Worm (Caenorhabditis elegans) whole organism, L4/young adult: Measurements from ENCODE around the gene F45G2.7.
"Not testable (repeated sequence)": the region's sequence is repeated elsewhere in the genome, so short reads cannot be mapped to it uniquely, and the experiment has no call there.

ENCODE experiments used
- W03F9.2 ChIP-seq: fragments of 150-350 bp; optimal IDR thresholded peaks from 2 replicates; lab custom pipeline; 2014; ENCODE audit warnings: missing biosample characterization, missing genetic modification characterization
- dao-5 ChIP-seq: sonication (generic microtip); optimal IDR thresholded peaks from 2 replicates; lab custom pipeline; 2016; ENCODE audit warnings: missing genotype, missing genetic modification characterization, moderate library complexity, missing compliant biosample characterization
- him-1 ChIP-seq: sonication (generic microtip); optimal IDR thresholded peaks from 2 replicates; lab custom pipeline; 2016; ENCODE audit warnings: missing genotype, missing genetic modification reagents, missing genetic modification characterization, missing compliant biosample characterization

Gene F45G2.7

ce11 chrIII:13404418-13404817, 29.9 kb downstream of the F45G2.7 start, which contains the start of gene ttr-52:
TSS of gene ttr-52 (plus strand) at chrIII:13404718.
- TF ChIP-seq dao-5 (tag; lab: Kevin White, UChicago) = no peak

DNA sequence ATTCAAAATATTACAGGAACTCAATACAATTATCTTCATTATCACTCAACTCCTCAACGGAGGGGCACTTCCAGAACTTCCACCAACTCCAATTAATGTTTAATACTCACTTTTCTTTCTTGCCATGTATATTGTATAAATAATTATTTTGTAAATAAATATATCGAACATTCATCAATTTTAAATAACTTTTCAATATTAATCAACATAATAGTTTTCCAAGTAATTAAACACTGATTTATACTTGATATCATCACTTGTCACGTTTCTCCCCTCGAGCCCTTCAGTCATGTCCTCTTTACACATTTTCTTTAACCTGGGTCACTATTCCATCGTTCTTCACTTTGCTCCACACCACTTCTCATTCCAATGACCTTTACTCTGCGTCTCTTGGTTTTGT, 31.4 kb downstream of the F45G2.7 start, which contains the start of gene mig-18:
Gene mig-18 (plus strand): TSS at position 301 of the 400 bp plus-strand sequence.
- TF ChIP-seq him-1 (tag; lab: Kevin White, UChicago) (no peak), dao-5 (tag; lab: Kevin White, UChicago) (no peak), W03F9.2 (no peak)

ce11 chrIII:13401673-13402258, 32.5 kb downstream of the F45G2.7 start, which contains the start of the genes srlf-9 and srlf-10:
TSS of gene srlf-9 (minus strand) at chrIII:13401773.
TSS of gene srlf-10 (plus strand) at chrIII:13402208.
- not testable (repeated sequence) for TF ChIP-seq dao-5 (tag; lab: Kevin White, UChicago); him-1 (tag; lab: Kevin White, UChicago); W03F9.2

ce11 chrIII:13395262-13395661, 39.0 kb downstream of the F45G2.7 start, which contains the start of gene F11F1.1:
TSS of gene F11F1.1 (plus strand) at chrIII:13395562.
- TF ChIP-seq W03F9.2 (no peak), dao-5 (tag; lab: Kevin White, UChicago) (no peak), him-1 (tag; lab: Kevin White, UChicago) (no peak)

DNA sequence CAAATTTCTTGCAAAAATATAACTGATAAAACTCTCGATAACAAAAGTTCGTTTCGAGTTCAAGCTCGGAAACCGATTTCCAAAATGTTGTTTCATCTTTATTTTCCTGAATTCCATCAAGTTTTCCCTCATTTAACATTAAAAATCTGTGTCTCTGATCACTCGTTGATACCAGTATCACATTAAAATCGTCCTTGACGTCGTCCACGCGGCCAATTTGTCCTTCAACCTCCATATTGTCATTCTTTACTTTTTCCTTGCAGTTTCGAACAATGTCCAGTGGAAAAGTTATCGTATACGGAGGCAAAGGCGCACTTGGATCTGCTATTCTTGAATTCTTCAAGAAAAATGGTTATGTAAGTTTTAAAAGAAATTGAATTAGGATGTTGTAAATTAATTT, 40.7 kb downstream of the F45G2.7 start, which contains the start of gene qdpr-1:
Gene qdpr-1 (plus strand): TSS at position 264 of the 400 bp plus-strand sequence.
- TF ChIP-seq dao-5 (tag; lab: Kevin White, UChicago) (no peak), him-1 (tag; lab: Kevin White, UChicago) (no peak), W03F9.2 (no peak)

ce11 chrIII:13393239-13393638, 41.1 kb downstream of the F45G2.7 start, which contains the start of gene dnj-17:
TSS of gene dnj-17 (minus strand) at chrIII:13393339.
- TF ChIP-seq him-1 (tag; lab: Kevin White, UChicago) = no peak
- TF ChIP-seq dao-5 (tag; lab: Kevin White, UChicago) = no peak
- no peak for TF ChIP-seq W03F9.2

DNA sequence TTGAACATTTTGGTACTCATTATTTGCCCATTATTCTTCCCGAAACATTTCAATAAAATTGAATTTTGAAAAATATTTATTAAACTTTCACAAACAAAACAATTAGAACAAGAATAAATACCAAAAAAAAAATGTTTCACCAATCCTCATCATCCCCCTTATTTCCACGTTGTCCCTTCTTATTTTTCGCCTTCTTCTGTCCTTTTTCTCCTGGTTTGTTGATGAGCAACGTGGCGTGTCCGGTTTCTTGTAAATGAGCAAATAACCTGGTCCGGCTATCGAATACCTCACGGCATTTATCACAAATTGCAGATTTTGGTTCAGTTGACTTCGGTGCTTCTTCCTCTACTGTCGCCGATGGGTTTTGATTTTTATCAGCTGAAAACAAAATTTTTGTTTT, 43.5 kb downstream of the F45G2.7 start:
- TF ChIP-seq him-1 (tag; lab: Kevin White, UChicago) (no peak), dao-5 (tag; lab: Kevin White, UChicago) (no peak), W03F9.2 (no peak)

- TF ChIP-seq him-1 (tag; lab: Kevin White, UChicago) (no peak), dao-5 (tag; lab: Kevin White, UChicago) (no peak), W03F9.2 (no peak)
Observed at ce11 chrIII:13389078-13389477, 45.2 kb downstream of the F45G2.7 start, which contains the start of gene T03F6.3. TSS of gene T03F6.3 (plus strand) at chrIII:13389395.

DNA sequence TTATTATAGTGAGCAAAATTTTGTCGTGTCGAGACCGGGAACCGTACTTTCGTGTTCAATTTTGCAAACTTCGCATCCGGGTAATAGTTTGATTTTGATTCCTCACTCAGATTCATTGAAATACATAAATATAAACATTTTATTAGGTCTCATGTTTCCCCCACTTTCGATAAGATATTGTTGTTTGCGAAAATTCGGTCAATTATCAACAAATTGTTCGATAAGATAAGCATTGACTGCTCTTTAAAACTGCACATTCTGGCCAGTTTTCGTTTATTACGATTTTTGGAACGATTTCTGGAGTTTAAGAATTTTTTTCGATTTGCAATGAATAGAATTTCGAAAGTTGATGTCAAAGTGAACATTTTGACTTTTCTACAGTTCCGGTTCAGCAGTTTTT, 45.7 kb downstream of the F45G2.7 start:
- TF ChIP-seq W03F9.2 (no peak), him-1 (tag; lab: Kevin White, UChicago) (no peak), dao-5 (tag; lab: Kevin White, UChicago) (no peak)

DNA sequence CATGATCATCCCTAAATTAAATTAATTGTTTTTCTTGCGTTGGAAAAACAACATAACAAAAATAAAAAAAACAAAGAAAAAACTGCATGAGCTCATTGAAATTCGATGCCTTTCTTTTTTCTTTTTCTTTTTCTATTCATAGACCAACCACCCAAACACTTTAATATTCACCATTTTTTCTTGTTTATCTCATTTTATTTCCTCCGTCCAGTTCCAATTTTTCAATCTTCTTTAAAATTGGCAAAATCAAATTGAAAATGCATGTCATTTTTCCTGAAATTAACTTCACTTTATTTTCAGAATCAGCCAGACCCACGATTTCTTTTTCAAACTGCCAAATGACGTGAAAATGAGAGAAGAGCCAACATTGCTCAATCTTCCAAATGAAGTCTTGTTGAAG, 48.5 kb downstream of the F45G2.7 start, which contains the start of gene T03F6.4:
Gene T03F6.4 (plus strand): TSS at position 301 of the 400 bp plus-strand sequence.
- TF ChIP-seq W03F9.2 (no peak), dao-5 (tag; lab: Kevin White, UChicago) (no peak), him-1 (tag; lab: Kevin White, UChicago) (no peak)
